Fruit fly (Drosophila melanogaster) whole organism, adult: ENCODE data around the gene CG2211.

Experiments
- CG14711 ChIP-seq: fragments of 200-800 bp; sonication (Bioruptor generic); optimal IDR thresholded peaks from 2 replicates; lab custom pipeline; 2018; ENCODE audit warnings: missing biosample characterization, mild to moderate bottlenecking, missing genetic modification characterization, moderate library complexity
- ovo ChIP-seq: fragments of 200-800 bp; sonication (Bioruptor generic); optimal IDR thresholded peaks from 2 replicates; lab custom pipeline; 2016; ENCODE audit warnings: missing biosample characterization, missing genetic modification characterization

dm6 chr3L:1325626-1325937 lies 9.6 kb downstream of the CG2211 start:
- no peak for TF ChIP-seq ovo (GFP tag; lab: Kevin White, UChicago)
- TF ChIP-seq CG14711 (tag; lab: Kevin White, UChicago) = no peak
